Fruit fly (Drosophila melanogaster) whole organism, embryonic: Measurements from ENCODE around the gene Hexo2.

Experiments used
- Asciz ChIP-seq: fragments of 200-800 bp; sonication (Bioruptor generic); optimal IDR thresholded peaks from 2 replicates; lab custom pipeline; 2017; ENCODE audit warnings: missing biosample characterization, mild to moderate bottlenecking, missing genetic modification characterization, missing genetic modification reagents
- Bgb ChIP-seq: fragments of 200-800 bp; sonication (Bioruptor generic); IDR thresholded peaks from 2 replicates; pipeline ENCODE4 v1.3.6; 2022; ENCODE audit warnings: missing biosample characterization, missing genetic modification characterization; ENCODE audit not compliant: partially characterized antibody
- CG10209 ChIP-seq: fragments of 200-800 bp; sonication (Bioruptor generic); optimal IDR thresholded peaks from 3 replicates; lab custom pipeline; 2017; ENCODE audit warnings: missing biosample characterization, mild to moderate bottlenecking, missing genetic modification characterization, missing genetic modification reagents
- CG10654 ChIP-seq: fragments of 200-800 bp; sonication (Bioruptor generic); optimal IDR thresholded peaks from 2 replicates; lab custom pipeline; 2016; ENCODE audit warnings: missing biosample characterization, missing genetic modification characterization
- CG11560 ChIP-seq: fragments of 200-800 bp; sonication (Bioruptor generic); IDR thresholded peaks from 3 replicates; pipeline ENCODE4 v1.3.6; 2022; ENCODE audit warnings: missing biosample characterization, missing genetic modification characterization
- CG12104 ChIP-seq: fragments of 200-800 bp; sonication (Bioruptor generic); optimal IDR thresholded peaks from 3 replicates; lab custom pipeline; 2016; ENCODE audit warnings: missing biosample characterization, missing genetic modification characterization
- CG13123 ChIP-seq: fragments of 200-800 bp; sonication (Bioruptor generic); optimal IDR thresholded peaks from 2 replicates; lab custom pipeline; 2016; ENCODE audit warnings: missing biosample characterization, missing genetic modification characterization
- CG13287 ChIP-seq: fragments of 200-800 bp; sonication (Bioruptor generic); IDR thresholded peaks from 2 replicates; pipeline ENCODE4 v1.3.6; 2022; ENCODE audit warnings: missing biosample characterization, missing genetic modification characterization; ENCODE audit not compliant: partially characterized antibody
- CG13424 ChIP-seq: fragments of 200-800 bp; sonication (Bioruptor generic); optimal IDR thresholded peaks from 2 replicates; lab custom pipeline; 2019; ENCODE audit warnings: missing biosample characterization, mild to moderate bottlenecking, missing genetic modification characterization, moderate library complexity
- CG13894 ChIP-seq: fragments of 200-800 bp; sonication (Bioruptor generic); optimal IDR thresholded peaks from 3 replicates; lab custom pipeline; 2018; ENCODE audit warnings: missing biosample characterization, mild to moderate bottlenecking, missing genetic modification characterization, moderate library complexity
- CG2129 ChIP-seq: fragments of 200-800 bp; sonication (Bioruptor generic); IDR thresholded peaks from 2 replicates; pipeline ENCODE4 v1.3.6; 2022; ENCODE audit warnings: missing biosample characterization, missing genetic modification characterization; ENCODE audit not compliant: partially characterized antibody
- CG2678 ChIP-seq: fragments of 200-800 bp; sonication (Bioruptor generic); optimal IDR thresholded peaks from 3 replicates; lab custom pipeline; 2019; ENCODE audit warnings: missing biosample characterization, mild to moderate bottlenecking, missing genetic modification characterization, moderate library complexity
- CG30403 ChIP-seq: fragments of 200-800 bp; sonication (Bioruptor generic); optimal IDR thresholded peaks from 3 replicates; lab custom pipeline; 2016; ENCODE audit warnings: missing biosample characterization, missing genetic modification characterization
- CG31388 ChIP-seq: fragments of 200-800 bp; sonication (Bioruptor generic); optimal IDR thresholded peaks from 2 replicates; lab custom pipeline; 2016; ENCODE audit warnings: missing biosample characterization, missing genetic modification characterization
- CG32532 ChIP-seq: fragments of 200-800 bp; sonication (Bioruptor generic); IDR thresholded peaks from 2 replicates; pipeline ENCODE4 v1.3.6; 2022; ENCODE audit warnings: missing biosample characterization, missing genetic modification characterization
- CG6791 ChIP-seq: fragments of 200-800 bp; sonication (Bioruptor generic); IDR thresholded peaks from 3 replicates; pipeline ENCODE4 v1.3.6; 2022; ENCODE audit warnings: missing biosample characterization, missing genetic modification characterization; ENCODE audit not compliant: partially characterized antibody
- CG7372 ChIP-seq: fragments of 200-800 bp; sonication (Bioruptor generic); IDR thresholded peaks from 2 replicates; pipeline ENCODE4 v1.3.6; 2022; ENCODE audit warnings: missing biosample characterization, missing genetic modification characterization
- CG9215 ChIP-seq: fragments of 200-800 bp; sonication (Bioruptor generic); IDR thresholded peaks from 2 replicates; pipeline ENCODE4 v1.3.6; 2022; ENCODE audit warnings: missing biosample characterization, missing genetic modification characterization
- CG9609 ChIP-seq: fragments of 200-800 bp; sonication (Bioruptor generic); optimal IDR thresholded peaks from 3 replicates; lab custom pipeline; 2016; ENCODE audit warnings: missing biosample characterization, missing genetic modification characterization
- Dip2 ChIP-seq: fragments of 200-800 bp; sonication (Bioruptor generic); IDR thresholded peaks from 2 replicates; pipeline ENCODE4 v1.3.6; 2022; ENCODE audit warnings: missing biosample characterization, missing genetic modification characterization
- Doc2 ChIP-seq: fragments of 200-800 bp; sonication (Bioruptor generic); IDR thresholded peaks from 2 replicates; pipeline ENCODE4 v1.3.6; 2022; ENCODE audit warnings: missing biosample characterization, missing genetic modification characterization
- Ets65A ChIP-seq: fragments of 200-800 bp; sonication (Bioruptor generic); peaks from one replicate; lab custom pipeline; 2016; ENCODE audit warnings: missing biosample characterization, missing genetic modification characterization
- Gsc ChIP-seq: fragments of 200-800 bp; sonication (Bioruptor generic); IDR thresholded peaks from 2 replicates; pipeline ENCODE4 v1.3.6; 2022; ENCODE audit warnings: missing biosample characterization, missing genetic modification characterization
- HHEX ChIP-seq: fragments of 200-800 bp; sonication (Bioruptor generic); optimal IDR thresholded peaks from 3 replicates; lab custom pipeline; 2017; ENCODE audit warnings: missing biosample characterization, mild to moderate bottlenecking, missing genetic modification characterization, missing genetic modification reagents
- HmgZ ChIP-seq: fragments of 200-800 bp; sonication (Bioruptor generic); optimal IDR thresholded peaks from 2 replicates; lab custom pipeline; 2018; ENCODE audit warnings: missing biosample characterization, mild to moderate bottlenecking, missing genetic modification characterization
- Hmr ChIP-seq: fragments of 200-800 bp; sonication (Bioruptor generic); optimal IDR thresholded peaks from 3 replicates; lab custom pipeline; 2017; ENCODE audit warnings: mild to moderate bottlenecking, missing biosample characterization, missing genetic modification reagents, missing genetic modification characterization
- Lpt ChIP-seq: fragments of >200 bp; optimal IDR thresholded peaks from 2 replicates; lab custom pipeline; 2018; ENCODE audit warnings: missing biosample characterization, missing genetic modification characterization
- MESR4 ChIP-seq: fragments of 200-800 bp; sonication (Bioruptor generic); optimal IDR thresholded peaks from 2 replicates; lab custom pipeline; 2018; ENCODE audit warnings: missing biosample characterization, mild to moderate bottlenecking, missing genetic modification characterization, moderate library complexity
- Max ChIP-seq: fragments of 200-800 bp; sonication (Bioruptor generic); optimal IDR thresholded peaks from 2 replicates; lab custom pipeline; 2016; ENCODE audit warnings: missing biosample characterization, mild to moderate bottlenecking, missing genetic modification characterization
- Med ChIP-seq: fragments of 200-800 bp; sonication (Bioruptor generic); peaks from one replicate; lab custom pipeline; 2016; ENCODE audit warnings: missing biosample characterization, missing genetic modification characterization, mild to moderate bottlenecking, inconsistent platforms, moderate library complexity
- NC2β ChIP-seq: fragments of 200-800 bp; sonication (Bioruptor generic); optimal IDR thresholded peaks from 2 replicates; lab custom pipeline; 2016; ENCODE audit warnings: missing biosample characterization, missing genetic modification characterization
- Opbp ChIP-seq: fragments of 200-800 bp; sonication (Bioruptor generic); IDR thresholded peaks from 3 replicates; pipeline ENCODE4 v1.3.6; 2022; ENCODE audit warnings: missing biosample characterization, missing genetic modification characterization; ENCODE audit not compliant: partially characterized antibody
- Pdp1 ChIP-seq, 2 experiments: fragments of 200-800 bp; sonication (Bioruptor generic); optimal IDR thresholded peaks; 3 replicates each; lab custom pipeline; 2016; ENCODE audit warnings: missing biosample characterization in 2 of 2, missing genetic modification characterization in 2 of 2, mild to moderate bottlenecking in 1 of 2, moderate library complexity in 1 of 2
- Usf ChIP-seq: fragments of 200-800 bp; sonication (Bioruptor generic); optimal IDR thresholded peaks from 2 replicates; lab custom pipeline; 2017; ENCODE audit warnings: missing genotype, missing biosample characterization, missing genetic modification characterization
- aop ChIP-seq: fragments of 200-800 bp; sonication (Bioruptor generic); IDR thresholded peaks from 2 replicates; pipeline ENCODE4 v1.3.6; 2022; ENCODE audit warnings: missing biosample characterization, missing genetic modification characterization
- ara ChIP-seq: fragments of 200-800 bp; sonication (Bioruptor generic); IDR thresholded peaks from 2 replicates; pipeline ENCODE4 v1.3.6; 2022; ENCODE audit warnings: missing biosample characterization, missing genetic modification characterization
- ato ChIP-seq: fragments of 200-800 bp; sonication (Bioruptor generic); IDR thresholded peaks from 2 replicates; pipeline ENCODE4 v1.3.6; 2022; ENCODE audit warnings: missing biosample characterization, missing genetic modification characterization; ENCODE audit not compliant: partially characterized antibody
- dm ChIP-seq: fragments of 200-800 bp; sonication (Bioruptor generic); optimal IDR thresholded peaks from 3 replicates; lab custom pipeline; 2016; ENCODE audit warnings: missing biosample characterization, missing genetic modification characterization
- fd96Cb ChIP-seq: fragments of 200-800 bp; sonication (Bioruptor generic); optimal IDR thresholded peaks from 2 replicates; lab custom pipeline; 2018; ENCODE audit warnings: missing biosample characterization, mild to moderate bottlenecking, missing genetic modification characterization, moderate library complexity
- gce ChIP-seq: fragments of 200-800 bp; sonication (Bioruptor generic); IDR thresholded peaks from 3 replicates; pipeline ENCODE4 v1.3.6; 2022; ENCODE audit warnings: missing biosample characterization, missing genetic modification characterization
- gem ChIP-seq: fragments of 200-800 bp; sonication (Bioruptor generic); optimal IDR thresholded peaks from 2 replicates; lab custom pipeline; 2019; ENCODE audit warnings: missing biosample characterization, mild to moderate bottlenecking, missing genetic modification characterization, moderate library complexity
- her ChIP-seq: fragments of 200-800 bp; sonication (Bioruptor generic); optimal IDR thresholded peaks from 2 replicates; lab custom pipeline; 2016; ENCODE audit warnings: missing biosample characterization, missing genetic modification characterization
- jumu ChIP-seq: fragments of 200-800 bp; sonication (Bioruptor generic); optimal IDR thresholded peaks from 3 replicates; lab custom pipeline; 2016; ENCODE audit warnings: missing biosample characterization, missing genetic modification characterization
- pita ChIP-seq: fragments of 200-800 bp; sonication (Bioruptor generic); optimal IDR thresholded peaks from 2 replicates; lab custom pipeline; 2017; ENCODE audit warnings: missing biosample characterization, mild to moderate bottlenecking, missing genetic modification characterization
- slbo ChIP-seq: fragments of 200-800 bp; sonication (Bioruptor generic); IDR thresholded peaks from 2 replicates; pipeline ENCODE4 v1.3.6; 2022; ENCODE audit warnings: missing biosample characterization, missing genetic modification characterization
- sug ChIP-seq: fragments of 200-800 bp; optimal IDR thresholded peaks from 2 replicates; lab custom pipeline; 2019; ENCODE audit warnings: missing biosample characterization, mild to moderate bottlenecking, missing genetic modification characterization, moderate library complexity
- tgo ChIP-seq: fragments of 200-800 bp; sonication (Bioruptor generic); IDR thresholded peaks from 3 replicates; pipeline ENCODE4 v1.3.6; 2022; ENCODE audit warnings: missing biosample characterization, missing genetic modification characterization
- trem ChIP-seq: fragments of 200-800 bp; optimal IDR thresholded peaks from 3 replicates; lab custom pipeline; 2019; ENCODE audit warnings: missing biosample characterization, mild to moderate bottlenecking, missing genetic modification characterization, moderate library complexity
- wdn ChIP-seq: fragments of 200-800 bp; sonication (Bioruptor generic); IDR thresholded peaks from 2 replicates; pipeline ENCODE4 v1.3.6; 2022; ENCODE audit warnings: missing biosample characterization, missing genetic modification characterization
- yki ChIP-seq: fragments of >200 bp; optimal IDR thresholded peaks from 3 replicates; lab custom pipeline; 2018
- zfh2 ChIP-seq: fragments of 200-800 bp; sonication (Bioruptor generic); optimal IDR thresholded peaks from 2 replicates; lab custom pipeline; 2016; ENCODE audit warnings: missing biosample characterization, missing genetic modification characterization

Gene Hexo2

dm6 chrX:8720213-8720612 lies 10.8 kb downstream of the Hexo2 start, which contains the start of gene CG1789 (continued):
- TF ChIP-seq Hmr (GFP tag; lab: Kevin White, UChicago) (no peak), CG31388 (GFP tag; lab: Kevin White, UChicago) (no peak), CG13894 (peak; percentile 37), gem (tag; lab: Kevin White, UChicago) (peak; percentile 28), gce (GFP tag; lab: Robert Waterston, UW) (no peak), CG6791 (GFP tag; lab: Robert Waterston, UW) (peak; percentile 84), slbo (GFP tag; lab: Robert Waterston, UW) (peak; percentile 44; the same call in 1 of the 2 replicates), Ets65A (no peak), CG13123 (GFP tag; lab: Kevin White, UChicago) (peak; percentile 7), CG30403 (peak; percentile 34), HHEX (GFP tag; lab: Kevin White, UChicago) (no peak), wdn (GFP tag; lab: Robert Waterston, UW) (no peak), CG11560 (tag; lab: Robert Waterston, UW) (peak; percentile 75; the same call in 2 of the 3 replicates), NC2β (GFP tag; lab: Kevin White, UChicago) (peak; percentile 20), CG2129 (GFP tag; lab: Robert Waterston, UW) (peak; percentile 89), tgo (GFP tag; lab: Robert Waterston, UW) (no peak), zfh2 (GFP tag; lab: Kevin White, UChicago) (peak; percentile 10), yki (no peak), Usf (GFP tag; lab: Kevin White, UChicago) (no peak), Lpt (no peak), Bgb (GFP tag; lab: Robert Waterston, UW) (peak; percentile 88), CG7372 (GFP tag; lab: Robert Waterston, UW) (peak; percentile 26; the same call in 1 of the 2 replicates), CG10209 (GFP tag; lab: Kevin White, UChicago) (no peak), sug (tag; lab: Kevin White, UChicago) (peak; percentile 58), CG12104 (GFP tag; lab: Kevin White, UChicago) (no peak), her (GFP tag; lab: Kevin White, UChicago) (peak; percentile 21), CG2678 (peak; percentile 49), CG13287 (GFP tag; lab: Robert Waterston, UW) (peak; percentile 96), Doc2 (GFP tag; lab: Robert Waterston, UW) (no peak), fd96Cb (tag; lab: Kevin White, UChicago) (no peak), pita (GFP tag; lab: Kevin White, UChicago) (no peak), Pdp1 (GFP tag; optimal IDR thresholded peaks at IDR 0.05; lab: Kevin White, UChicago) (peak; percentile 28 to 42), Opbp (GFP tag; lab: Robert Waterston, UW) (peak; percentile 78; the same call in 2 of the 3 replicates), CG9609 (GFP tag; lab: Kevin White, UChicago) (no peak), trem (tag; lab: Kevin White, UChicago) (peak; percentile 53), Gsc (GFP tag; lab: Robert Waterston, UW) (no peak), ato (peak; percentile 79), CG10654 (GFP tag; lab: Kevin White, UChicago) (no peak), Asciz (no peak), Max (GFP tag; lab: Kevin White, UChicago) (peak; percentile 71), MESR4 (GFP tag; lab: Kevin White, UChicago) (peak; percentile 12), dm (peak; percentile 92), CG32532 (GFP tag; lab: Robert Waterston, UW) (peak; percentile 56), aop (GFP tag; lab: Robert Waterston, UW) (no peak), CG13424 (tag; lab: Kevin White, UChicago) (peak; percentile 29), Dip2 (GFP tag; lab: Robert Waterston, UW) (no peak), HmgZ (tag; lab: Kevin White, UChicago) (peak; percentile 50), jumu (GFP tag; lab: Kevin White, UChicago) (peak; percentile 26), ara (GFP tag; lab: Robert Waterston, UW) (0 out of 2 replicates have a peak, but pooled peaks have one; percentile 17), Med (GFP tag; lab: Kevin White, UChicago) (peak; percentile 78), CG9215 (peak; percentile 34; the same call in 1 of the 2 replicates)
